Worm (Caenorhabditis elegans) whole organism, L3 larva: ENCODE results near the gene Y38E10A.9.

ENCODE experiments used
- ama-1 ChIP-seq: fragments of 150-350 bp; optimal IDR thresholded peaks from 2 replicates; lab custom pipeline; 2018
- ceh-16 ChIP-seq: sonication (generic microtip); optimal IDR thresholded peaks from 2 replicates; lab custom pipeline; 2017; ENCODE audit warnings: missing biosample characterization, missing genetic modification characterization
- ceh-9 ChIP-seq: sonication (generic microtip); optimal IDR thresholded peaks from 2 replicates; lab custom pipeline; 2018; ENCODE audit warnings: missing biosample characterization, missing genetic modification characterization
- daf-12 ChIP-seq: fragments of 150-350 bp; optimal IDR thresholded peaks from 2 replicates; lab custom pipeline; 2014; ENCODE audit warnings: missing biosample characterization, missing genetic modification reagents, missing genetic modification characterization
- egl-27 ChIP-seq: sonication (generic microtip); optimal IDR thresholded peaks from 4 replicates; lab custom pipeline; 2017; ENCODE audit warnings: missing biosample characterization, missing genetic modification reagents, missing genetic modification characterization
- elt-3 ChIP-seq, 3 experiments: fragments of 150-350 bp in 1 of 3; sonication (generic microtip) in 2 of 3; optimal IDR thresholded peaks; 2 replicates in 2 of 3; 4 replicates in 1 of 3; lab custom pipeline; 2014 to 2017; ENCODE audit warnings: missing biosample characterization in 3 of 3, missing genetic modification characterization in 3 of 3
- jun-1 ChIP-seq: fragments of 150-350 bp; optimal IDR thresholded peaks from 2 replicates; lab custom pipeline; 2014; ENCODE audit warnings: missing biosample characterization, missing genetic modification reagents, missing genetic modification characterization
- nhr-237 ChIP-seq: fragments of 150-350 bp; optimal IDR thresholded peaks from 2 replicates; lab custom pipeline; 2014; ENCODE audit warnings: missing biosample characterization, missing genetic modification characterization
- nhr-28 ChIP-seq: fragments of 150-350 bp; optimal IDR thresholded peaks from 2 replicates; lab custom pipeline; 2014; ENCODE audit warnings: missing biosample characterization, missing genetic modification characterization
- nhr-43 ChIP-seq: sonication (generic microtip); optimal IDR thresholded peaks from 2 replicates; lab custom pipeline; 2016; ENCODE audit warnings: mild to moderate bottlenecking, missing genetic modification characterization, missing compliant biosample characterization; ENCODE audit not compliant: poor library complexity, severe bottlenecking
- pha-4 ChIP-seq: fragments of 150-350 bp; optimal IDR thresholded peaks from 2 replicates; lab custom pipeline; 2014; ENCODE audit warnings: missing biosample characterization, missing genetic modification reagents, missing genetic modification characterization
- sea-2 ChIP-seq: fragments of 150-350 bp; sonication (generic microtip); optimal IDR thresholded peaks from 4 replicates; lab custom pipeline; 2014; ENCODE audit warnings: missing biosample characterization, missing genetic modification reagents, missing genetic modification characterization
- snpc-4 ChIP-seq: fragments of 150-350 bp; optimal IDR thresholded peaks from 2 replicates; lab custom pipeline; 2014; ENCODE audit warnings: missing biosample characterization, missing genetic modification characterization
- zag-1 ChIP-seq: fragments of 150-350 bp; optimal IDR thresholded peaks from 2 replicates; lab custom pipeline; 2014; ENCODE audit warnings: missing biosample characterization, missing genetic modification characterization

DNA sequence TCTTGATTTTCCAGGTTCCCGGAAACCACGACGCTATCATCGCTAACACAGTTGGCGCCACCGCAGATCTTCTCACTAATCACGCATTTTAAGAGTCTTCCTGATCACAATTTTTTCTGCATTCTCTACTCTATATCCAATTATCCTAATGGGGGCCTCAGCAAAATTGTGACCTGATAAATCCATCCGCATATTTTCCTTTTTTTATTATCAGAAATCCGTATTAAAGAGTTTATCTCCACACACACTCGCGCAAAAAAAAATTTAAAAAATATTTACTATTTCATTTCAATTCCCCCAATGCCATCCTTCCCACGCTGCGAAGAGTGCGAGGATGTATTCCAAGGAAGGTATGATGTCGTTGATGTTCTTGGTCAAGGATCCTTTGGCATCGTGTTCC is 1.9 kb upstream of the Y38E10A.9 start, which contains the start of gene Y38E10A.8:
- no peak for TF ChIP-seq nhr-237 (tag; lab: Kevin White, UChicago)
- no peak for TF ChIP-seq sea-2 (GFP tag; lab: Kevin White, UChicago)
- no peak for TF ChIP-seq pha-4
- TF ChIP-seq egl-27 (tag; lab: Kevin White, UChicago): no peak
- no peak for TF ChIP-seq zag-1
- TF ChIP-seq ceh-16: no peak
- no peak for TF ChIP-seq ama-1 (lab: Kevin White, UChicago)
- no peak for TF ChIP-seq elt-3 (tag; optimal IDR thresholded peaks at IDR 0.05; lab: Kevin White, UChicago)
- TF ChIP-seq ceh-9 (tag; lab: Kevin White, UChicago): no peak
- TF ChIP-seq jun-1 (tag; lab: Kevin White, UChicago): no peak
- TF ChIP-seq daf-12 (tag; lab: Kevin White, UChicago): no peak
- TF ChIP-seq nhr-43: no peak
- TF ChIP-seq nhr-28 (tag; lab: Kevin White, UChicago): no peak
- TF ChIP-seq snpc-4 (tag; lab: Kevin White, UChicago): no peak
